Fruit fly (Drosophila melanogaster) whole organism, wandering third instar larva: Measurements from ENCODE around the gene CG5412.

Experiments used
- Abd-B ChIP-seq: fragments of >200 bp; optimal IDR thresholded peaks from 2 replicates; lab custom pipeline; 2017; ENCODE audit warnings: missing biosample characterization, missing genetic modification characterization
- CG9705 ChIP-seq: fragments of 200-800 bp; sonication (Bioruptor generic); optimal IDR thresholded peaks from 2 replicates; lab custom pipeline; 2018; ENCODE audit warnings: missing biosample characterization, mild to moderate bottlenecking, missing genetic modification characterization
- CrebA ChIP-seq: fragments of 200-800 bp; sonication (Bioruptor generic); optimal IDR thresholded peaks from 2 replicates; lab custom pipeline; 2016; ENCODE audit warnings: missing biosample characterization, mild to moderate bottlenecking, missing genetic modification characterization, borderline replicate concordance
- Dfd ChIP-seq: fragments of >200 bp; optimal IDR thresholded peaks from 2 replicates; lab custom pipeline; 2017; ENCODE audit warnings: missing biosample characterization, missing genetic modification characterization
- Dif ChIP-seq: fragments of 200-275, 200-300 bp; sonication (Bioruptor generic); optimal IDR thresholded peaks from 2 replicates; lab custom pipeline; 2018; ENCODE audit warnings: missing biosample characterization, missing genetic modification characterization; ENCODE audit not compliant: partially characterized antibody
- HLH106 ChIP-seq: fragments of 200-800 bp; optimal IDR thresholded peaks from 3 replicates; lab custom pipeline; 2019; ENCODE audit warnings: missing biosample characterization, mild to moderate bottlenecking, missing genetic modification characterization, moderate library complexity
- Hnf4 ChIP-seq: fragments of 200-800 bp; sonication (Bioruptor generic); optimal IDR thresholded peaks from 2 replicates; lab custom pipeline; 2016; ENCODE audit warnings: missing biosample characterization, mild to moderate bottlenecking, missing genetic modification characterization
- Hr78 ChIP-seq: fragments of >200 bp; optimal IDR thresholded peaks from 2 replicates; lab custom pipeline; 2017; ENCODE audit warnings: missing biosample characterization, missing genetic modification characterization
- Hr83 ChIP-seq: fragments of 200-300 bp; sonication (Bioruptor generic); optimal IDR thresholded peaks from 2 replicates; lab custom pipeline; 2016; ENCODE audit warnings: missing biosample characterization, mild to moderate bottlenecking, missing genetic modification characterization, moderate library complexity; ENCODE audit not compliant: poor library complexity, severe bottlenecking
- Jra ChIP-seq: sonication (Bioruptor generic); optimal IDR thresholded peaks from 2 replicates; lab custom pipeline; 2016; ENCODE audit warnings: missing biosample characterization, missing genetic modification characterization
- Mio ChIP-seq: sonication (Bioruptor generic); optimal IDR thresholded peaks from 2 replicates; lab custom pipeline; 2016; ENCODE audit warnings: missing biosample characterization, missing genetic modification characterization
- Myc ChIP-seq: fragments of >200 bp; optimal IDR thresholded peaks from 2 replicates; lab custom pipeline; 2017
- N ChIP-seq: fragments of >200 bp; optimal IDR thresholded peaks from 2 replicates; lab custom pipeline; 2018; ENCODE audit warnings: missing biosample characterization, missing external identifiers, missing genetic modification characterization
- OdsH ChIP-seq: fragments of 200-800 bp; sonication (Bioruptor generic); optimal IDR thresholded peaks from 2 replicates; lab custom pipeline; 2016; ENCODE audit warnings: missing biosample characterization, mild to moderate bottlenecking, missing genetic modification characterization
- Rel ChIP-seq, 2 experiments: fragments of 200-800 bp; sonication (Bioruptor generic) in 1 of 2; optimal IDR thresholded peaks; 2 replicates in 1 of 2; 3 replicates in 1 of 2; lab custom pipeline; 2016 to 2019; ENCODE audit warnings: mild to moderate bottlenecking in 2 of 2, missing biosample characterization in 2 of 2, missing genetic modification characterization in 2 of 2, moderate library complexity in 1 of 2
- Sp1 ChIP-seq: fragments of 200-800 bp; sonication (Bioruptor generic); optimal IDR thresholded peaks from 3 replicates; lab custom pipeline; 2019; ENCODE audit warnings: missing biosample characterization, mild to moderate bottlenecking, missing genetic modification characterization, moderate library complexity
- Vsx2 ChIP-seq: fragments of 200-300, 225-300 bp; sonication (Bioruptor generic); optimal IDR thresholded peaks from 2 replicates; lab custom pipeline; 2018; ENCODE audit warnings: missing biosample characterization, missing genetic modification characterization; ENCODE audit not compliant: partially characterized antibody
- brk ChIP-seq: fragments of 200-800 bp; sonication (Bioruptor generic); optimal IDR thresholded peaks from 2 replicates; lab custom pipeline; 2016; ENCODE audit warnings: missing biosample characterization, mild to moderate bottlenecking, missing genetic modification characterization
- dl ChIP-seq, 2 experiments: fragments of 175-275, 200-275 bp in 1 of 2; fragments of 200-275 bp in 1 of 2; sonication (Bioruptor generic); optimal IDR thresholded peaks; lab custom pipeline; 2018; ENCODE audit warnings: mild to moderate bottlenecking in 2 of 2, missing biosample characterization in 2 of 2, missing genetic modification characterization in 2 of 2, moderate library complexity in 2 of 2; ENCODE audit not compliant: partially characterized antibody in 2 of 2, insufficient read depth in 1 of 2
- dsf ChIP-seq: sonication (Bioruptor generic); optimal IDR thresholded peaks from 2 replicates; lab custom pipeline; 2016; ENCODE audit warnings: missing biosample characterization, missing genetic modification characterization, borderline replicate concordance
- foxo ChIP-seq, 2 experiments: fragments of 200-800 bp; sonication (Bioruptor generic); optimal IDR thresholded peaks; 2 replicates in 1 of 2; 3 replicates in 1 of 2; lab custom pipeline; 2016 to 2017; ENCODE audit warnings: missing biosample characterization in 2 of 2, missing genetic modification characterization in 2 of 2
- fru ChIP-seq: fragments of 200-800 bp; sonication (Bioruptor generic); optimal IDR thresholded peaks from 3 replicates; lab custom pipeline; 2016; ENCODE audit warnings: missing biosample characterization, mild to moderate bottlenecking, missing genetic modification characterization
- h ChIP-seq: fragments of 200-800 bp; sonication (Bioruptor generic); optimal IDR thresholded peaks from 3 replicates; lab custom pipeline; 2016; ENCODE audit warnings: missing biosample characterization, mild to moderate bottlenecking, missing genetic modification characterization
- jim ChIP-seq: fragments of 175-275, 200-325 bp; sonication (Bioruptor generic); optimal IDR thresholded peaks from 2 replicates; lab custom pipeline; 2016; ENCODE audit warnings: missing biosample characterization, mild to moderate bottlenecking, missing genetic modification characterization
- lola ChIP-seq: fragments of >200 bp; optimal IDR thresholded peaks from 2 replicates; lab custom pipeline; 2017; ENCODE audit warnings: missing biosample characterization, missing genetic modification characterization
- pan ChIP-seq: fragments of >200 bp; optimal IDR thresholded peaks from 2 replicates; lab custom pipeline; 2017
- psq ChIP-seq: fragments of 200-800 bp; sonication (Bioruptor generic); optimal IDR thresholded peaks from 3 replicates; lab custom pipeline; 2017; ENCODE audit warnings: missing biosample characterization, mild to moderate bottlenecking, missing genetic modification characterization, moderate library complexity
- rgr ChIP-seq: fragments of 200-800 bp; sonication (Bioruptor generic); optimal IDR thresholded peaks from 3 replicates; lab custom pipeline; 2016; ENCODE audit warnings: missing biosample characterization, mild to moderate bottlenecking, missing genetic modification characterization
- sage ChIP-seq: fragments of 200-800 bp; sonication (Bioruptor generic); optimal IDR thresholded peaks from 2 replicates; lab custom pipeline; 2016; ENCODE audit warnings: missing biosample characterization, mild to moderate bottlenecking, missing genetic modification characterization
- sv ChIP-seq: fragments of 200-800 bp; sonication (Bioruptor generic); optimal IDR thresholded peaks from 3 replicates; lab custom pipeline; 2016; ENCODE audit warnings: missing biosample characterization, missing genetic modification characterization
- tai ChIP-seq: sonication (Bioruptor generic); optimal IDR thresholded peaks from 2 replicates; lab custom pipeline; 2016; ENCODE audit warnings: missing biosample characterization, missing genetic modification characterization
- woc ChIP-seq: sonication (Bioruptor generic); optimal IDR thresholded peaks from 2 replicates; lab custom pipeline; 2016; ENCODE audit warnings: missing biosample characterization, mild to moderate bottlenecking, missing genetic modification characterization

Gene CG5412

DNA sequence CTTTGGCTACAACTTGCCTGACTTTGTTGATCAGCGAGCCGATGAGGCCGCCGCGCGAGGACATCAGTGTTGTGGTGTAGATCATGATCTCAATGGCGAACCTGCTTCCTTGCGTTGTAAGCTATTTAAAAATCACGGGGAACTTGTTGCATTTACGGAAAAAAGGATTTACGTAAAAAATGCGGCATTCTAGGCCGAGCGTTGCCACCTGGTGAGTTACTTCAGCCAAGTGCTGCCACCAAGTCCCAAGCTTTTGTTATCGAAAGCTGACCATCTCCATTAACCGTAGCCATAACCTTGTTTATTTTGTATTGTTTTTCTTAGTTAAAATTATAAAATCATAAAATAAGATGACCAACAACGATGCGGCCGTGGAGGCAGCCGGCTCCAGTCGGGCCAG lies at the start of gene CG5412, which contains the start of gene TFAM:
Gene CG5412, plus strand, starts transcription at position 265 of the 400 bp plus-strand sequence.
Gene TFAM, minus strand, starts transcription at position 222 of the 400 bp plus-strand sequence.
- TF ChIP-seq sv (GFP tag; lab: Kevin White, UChicago) (no peak), N (GFP tag; lab: Kevin White, UChicago) (no peak), Dif (GFP tag; lab: Kevin White, UChicago) (no peak), Hr78 (no peak), woc (GFP tag; lab: Kevin White, UChicago) (no peak), jim (GFP tag; lab: Kevin White, UChicago) (no peak), tai (GFP tag; lab: Kevin White, UChicago) (no peak), lola (GFP tag; lab: Kevin White, UChicago) (no peak)

dm6 chr3R:20534575-20534974 lies 42.3 kb upstream of the CG5412 start, which contains the start of the genes MtnE and MtnD:
TSS of gene MtnE (minus strand) at chr3R:20534704.
TSS of gene MtnD (plus strand) at chr3R:20534962.
- TF ChIP-seq Dfd (GFP tag; lab: Kevin White, UChicago) (no peak), Hr83 (GFP tag; lab: Kevin White, UChicago) (no peak), dsf (no peak), OdsH (GFP tag; lab: Kevin White, UChicago) (no peak), h (GFP tag; lab: Kevin White, UChicago) (peak; percentile 78), Jra (no peak), Rel (GFP tag; optimal IDR thresholded peaks at IDR 0.05; lab: Kevin White, UChicago) (no peak), Rel (tag; optimal IDR thresholded peaks at IDR 0.05; lab: Kevin White, UChicago) (peak; percentile 74), fru (peak; percentile 41), sage (peak; percentile 45), HLH106 (no peak), Vsx2 (GFP tag; lab: Kevin White, UChicago) (peak; percentile 83), pan (lab: Kevin White, UChicago) (no peak), N (GFP tag; lab: Kevin White, UChicago) (no peak), dl (GFP tag; optimal IDR thresholded peaks at IDR 0.05; lab: Kevin White, UChicago; ENCODE audit: insufficient read depth in 1 of 2, partially characterized antibody in 2 of 2) (peak in 1 of 2 experiments; percentile 38), Mio (GFP tag; lab: Kevin White, UChicago) (no peak), Dif (GFP tag; lab: Kevin White, UChicago) (peak; percentile 6), CrebA (no peak)

dm6 chr3R:20542283-20543144 lies 34.3 kb upstream of the CG5412 start:
- TF ChIP-seq psq (GFP tag; lab: Kevin White, UChicago) (no peak), foxo (GFP tag; optimal IDR thresholded peaks at IDR 0.05; lab: Kevin White, UChicago) (no peak), HLH106 (no peak), brk (peak; percentile 26), Dfd (GFP tag; lab: Kevin White, UChicago) (no peak), rgr (GFP tag; lab: Kevin White, UChicago) (peak; percentile 0), tai (GFP tag; lab: Kevin White, UChicago) (peak; percentile 43), Myc (lab: Kevin White, UChicago) (no peak), Hnf4 (GFP tag; lab: Kevin White, UChicago) (peak; percentile 53), sv (GFP tag; lab: Kevin White, UChicago) (no peak), Hr83 (GFP tag; lab: Kevin White, UChicago) (no peak), dsf (peak; percentile 22), Sp1 (GFP tag; lab: Kevin White, UChicago) (peak; percentile 36), OdsH (GFP tag; lab: Kevin White, UChicago) (peak; percentile 33), CG9705 (GFP tag; lab: Kevin White, UChicago) (peak; percentile 32), Abd-B (GFP tag; lab: Kevin White, UChicago) (no peak), fru (no peak), Mio (GFP tag; lab: Kevin White, UChicago) (no peak)
